Fruit fly (Drosophila melanogaster) whole organism, prepupa: ENCODE data around the gene SPARC.

ENCODE experiments used
- Blimp-1 ChIP-seq: fragments of 200-800 bp; sonication (Bioruptor generic); optimal IDR thresholded peaks from 3 replicates; lab custom pipeline; 2017; ENCODE audit warnings: missing biosample characterization, missing genetic modification characterization, mild to moderate bottlenecking, moderate library complexity, missing genetic modification reagents
- CG10631 ChIP-seq: fragments of 200-800 bp; sonication (Bioruptor generic); optimal IDR thresholded peaks from 2 replicates; lab custom pipeline; 2016; ENCODE audit warnings: missing biosample characterization, missing genetic modification characterization
- CG10669 ChIP-seq: fragments of 200-800 bp; sonication (Bioruptor generic); optimal IDR thresholded peaks from 3 replicates; lab custom pipeline; 2018; ENCODE audit warnings: missing biosample characterization, mild to moderate bottlenecking, missing genetic modification characterization, moderate library complexity
- CG11294 ChIP-seq: fragments of 200-800 bp; sonication (Bioruptor generic); IDR thresholded peaks from 2 replicates; pipeline ENCODE4 v1.3.6; 2022; ENCODE audit warnings: missing biosample characterization, missing genetic modification characterization
- CG11762 ChIP-seq: fragments of 200-800 bp; sonication (Bioruptor generic); optimal IDR thresholded peaks from 3 replicates; lab custom pipeline; 2016; ENCODE audit warnings: missing biosample characterization, missing genetic modification characterization; ENCODE audit not compliant: insufficient read depth
- CG11902 ChIP-seq: fragments of 200-800 bp; sonication (Bioruptor generic); optimal IDR thresholded peaks from 3 replicates; lab custom pipeline; 2016; ENCODE audit warnings: missing biosample characterization, missing genetic modification characterization
- CG15336 ChIP-seq: fragments of 200-800 bp; sonication (Bioruptor generic); IDR thresholded peaks from 2 replicates; pipeline ENCODE4 v1.3.6; 2022; ENCODE audit warnings: missing biosample characterization, missing genetic modification characterization
- CG1621 ChIP-seq: fragments of 200-800 bp; sonication (Bioruptor generic); optimal IDR thresholded peaks from 3 replicates; lab custom pipeline; 2018; ENCODE audit warnings: missing biosample characterization, mild to moderate bottlenecking, missing genetic modification characterization
- CG16779 ChIP-seq: fragments of 200-800 bp; sonication (Bioruptor generic); optimal IDR thresholded peaks from 3 replicates; lab custom pipeline; 2017; ENCODE audit warnings: missing biosample characterization, mild to moderate bottlenecking, missing genetic modification characterization
- CG3032 ChIP-seq: fragments of 200-800 bp; optimal IDR thresholded peaks from 2 replicates; lab custom pipeline; 2019; ENCODE audit warnings: missing biosample characterization, mild to moderate bottlenecking, missing genetic modification characterization, moderate library complexity
- CG31627 ChIP-seq: fragments of 200-800 bp; sonication (Bioruptor generic); optimal IDR thresholded peaks from 3 replicates; lab custom pipeline; 2016; ENCODE audit warnings: missing biosample characterization, missing genetic modification characterization
- CG32006 ChIP-seq: fragments of 200-800 bp; sonication (Bioruptor generic); optimal IDR thresholded peaks from 3 replicates; lab custom pipeline; 2017; ENCODE audit warnings: missing biosample characterization, mild to moderate bottlenecking, missing genetic modification characterization
- CG34406 ChIP-seq: fragments of 200-800 bp; sonication (Bioruptor generic); optimal IDR thresholded peaks from 3 replicates; lab custom pipeline; 2016; ENCODE audit warnings: missing biosample characterization, missing genetic modification characterization
- CG3919 ChIP-seq: fragments of 200-800 bp; sonication (Bioruptor generic); optimal IDR thresholded peaks from 3 replicates; lab custom pipeline; 2016; ENCODE audit warnings: missing biosample characterization, missing genetic modification characterization
- CG4318 ChIP-seq: fragments of 200-800 bp; sonication (Bioruptor generic); optimal IDR thresholded peaks from 3 replicates; lab custom pipeline; 2017; ENCODE audit warnings: missing biosample characterization, mild to moderate bottlenecking, missing genetic modification characterization
- CG6163 ChIP-seq: fragments of 200-800 bp; sonication (Bioruptor generic); IDR thresholded peaks from 3 replicates; pipeline ENCODE4 v1.3.6; 2022; ENCODE audit warnings: missing biosample characterization, missing genetic modification characterization
- CG6276 ChIP-seq: fragments of 200-800 bp; sonication (Bioruptor generic); optimal IDR thresholded peaks from 2 replicates; lab custom pipeline; 2017; ENCODE audit warnings: missing biosample characterization, mild to moderate bottlenecking, missing genetic modification characterization
- CG6792 ChIP-seq: fragments of 200-800 bp; sonication (Bioruptor generic); optimal IDR thresholded peaks from 3 replicates; lab custom pipeline; 2016; ENCODE audit warnings: missing biosample characterization, missing genetic modification characterization
- CG6808 ChIP-seq: fragments of 200-800 bp; sonication (Bioruptor generic); optimal IDR thresholded peaks from 3 replicates; lab custom pipeline; 2017; ENCODE audit warnings: missing biosample characterization, missing genetic modification characterization, mild to moderate bottlenecking, moderate library complexity, missing genetic modification reagents
- CG6854 ChIP-seq: fragments of 200-800 bp; sonication (Bioruptor generic); optimal IDR thresholded peaks from 2 replicates; lab custom pipeline; 2017; ENCODE audit warnings: missing biosample characterization, mild to moderate bottlenecking, missing genetic modification characterization
- CG7368 ChIP-seq: fragments of 200-800 bp; sonication (Bioruptor generic); optimal IDR thresholded peaks from 3 replicates; lab custom pipeline; 2016; ENCODE audit warnings: missing biosample characterization, missing genetic modification characterization
- CG8119 ChIP-seq: fragments of 200-800 bp; sonication (Bioruptor generic); IDR thresholded peaks from 3 replicates; pipeline ENCODE4 v1.3.6; 2022; ENCODE audit warnings: missing biosample characterization, missing genetic modification characterization
- CG8319 ChIP-seq: fragments of 200-800 bp; sonication (Bioruptor generic); optimal IDR thresholded peaks from 3 replicates; lab custom pipeline; 2016; ENCODE audit warnings: missing biosample characterization, missing genetic modification characterization
- CG9139 ChIP-seq: fragments of 200-800 bp; sonication (Bioruptor generic); optimal IDR thresholded peaks from 3 replicates; lab custom pipeline; 2017; ENCODE audit warnings: missing biosample characterization, mild to moderate bottlenecking, missing genetic modification characterization
- Eip75B ChIP-seq: fragments of 200-800 bp; sonication (Bioruptor generic); optimal IDR thresholded peaks from 3 replicates; lab custom pipeline; 2016; ENCODE audit warnings: missing biosample characterization, missing genetic modification characterization
- Eip78C ChIP-seq: fragments of 200-800 bp; sonication (Bioruptor generic); peaks from one replicate; lab custom pipeline; 2016; ENCODE audit warnings: missing biosample characterization, missing genetic modification characterization
- Eip93F ChIP-seq: fragments of 200-800 bp; sonication (Bioruptor generic); optimal IDR thresholded peaks from 2 replicates; lab custom pipeline; 2016; ENCODE audit warnings: missing biosample characterization, mild to moderate bottlenecking, missing genetic modification characterization
- Ets21C ChIP-seq: fragments of 200-800 bp; sonication (Bioruptor generic); optimal IDR thresholded peaks from 3 replicates; lab custom pipeline; 2016; ENCODE audit warnings: missing biosample characterization, missing genetic modification characterization
- Gug ChIP-seq: fragments of 200-800 bp; sonication (Bioruptor generic); IDR thresholded peaks from 2 replicates; pipeline ENCODE4 v1.3.6; 2022; ENCODE audit warnings: missing biosample characterization, missing genetic modification characterization
- Hr38 ChIP-seq: sonication (Bioruptor generic); optimal IDR thresholded peaks from 2 replicates; lab custom pipeline; 2016; ENCODE audit warnings: missing biosample characterization, missing genetic modification characterization
- Hr39 ChIP-seq: fragments of 200-800 bp; sonication (Bioruptor generic); optimal IDR thresholded peaks from 2 replicates; lab custom pipeline; 2016; ENCODE audit warnings: missing biosample characterization, missing genetic modification characterization
- Hr4 ChIP-seq: fragments of 200-800 bp; sonication (Bioruptor generic); optimal IDR thresholded peaks from 3 replicates; lab custom pipeline; 2016; ENCODE audit warnings: missing biosample characterization, missing genetic modification characterization
- Met ChIP-seq: fragments of 200-800 bp; sonication (Bioruptor generic); optimal IDR thresholded peaks from 3 replicates; lab custom pipeline; 2016; ENCODE audit warnings: missing biosample characterization, missing genetic modification characterization
- OdsH ChIP-seq: fragments of 200-800 bp; sonication (Bioruptor generic); optimal IDR thresholded peaks from 3 replicates; lab custom pipeline; 2016; ENCODE audit warnings: missing biosample characterization, missing genetic modification characterization
- Smox ChIP-seq: fragments of 200-800 bp; sonication (Bioruptor generic); optimal IDR thresholded peaks from 3 replicates; lab custom pipeline; 2016; ENCODE audit warnings: missing biosample characterization, missing genetic modification characterization
- Sox102F ChIP-seq: fragments of 200-800 bp; sonication (Bioruptor generic); optimal IDR thresholded peaks from 2 replicates; lab custom pipeline; 2016; ENCODE audit warnings: missing biosample characterization, mild to moderate bottlenecking, missing genetic modification characterization
- Sox14 ChIP-seq: fragments of 200-800 bp; sonication (Bioruptor generic); optimal IDR thresholded peaks from 3 replicates; lab custom pipeline; 2016; ENCODE audit warnings: missing biosample characterization, missing genetic modification characterization
- Sox15 ChIP-seq: fragments of 200-800 bp; sonication (Bioruptor generic); optimal IDR thresholded peaks from 3 replicates; lab custom pipeline; 2016; ENCODE audit warnings: missing biosample characterization, missing genetic modification characterization
- achi ChIP-seq: fragments of 200-800 bp; sonication (Bioruptor generic); optimal IDR thresholded peaks from 3 replicates; lab custom pipeline; 2016; ENCODE audit warnings: missing biosample characterization, missing genetic modification characterization
- acj6 ChIP-seq: fragments of 200-800 bp; sonication (Bioruptor generic); optimal IDR thresholded peaks from 3 replicates; lab custom pipeline; 2016; ENCODE audit warnings: missing biosample characterization, missing genetic modification characterization
- cyc ChIP-seq: fragments of 200-800 bp; sonication (Bioruptor generic); optimal IDR thresholded peaks from 3 replicates; lab custom pipeline; 2016; ENCODE audit warnings: missing biosample characterization, missing genetic modification characterization
- dac ChIP-seq: fragments of 200-800 bp; sonication (Bioruptor generic); optimal IDR thresholded peaks from 2 replicates; lab custom pipeline; 2017; ENCODE audit warnings: missing biosample characterization, mild to moderate bottlenecking, missing genetic modification characterization
- esn ChIP-seq: fragments of 200-800 bp; sonication (Bioruptor generic); optimal IDR thresholded peaks from 2 replicates; lab custom pipeline; 2016; ENCODE audit warnings: missing biosample characterization, mild to moderate bottlenecking, missing genetic modification characterization, moderate library complexity
- fd85E ChIP-seq: fragments of 200-800 bp; sonication (Bioruptor generic); optimal IDR thresholded peaks from 3 replicates; lab custom pipeline; 2016; ENCODE audit warnings: missing biosample characterization, missing genetic modification characterization
- lz ChIP-seq: fragments of 200-800 bp; sonication (Bioruptor generic); optimal IDR thresholded peaks from 3 replicates; lab custom pipeline; 2016; ENCODE audit warnings: missing biosample characterization, missing genetic modification characterization
- net ChIP-seq: fragments of 200-800 bp; sonication (Bioruptor generic); optimal IDR thresholded peaks from 3 replicates; lab custom pipeline; 2016; ENCODE audit warnings: missing biosample characterization, missing genetic modification characterization
- pdm3 ChIP-seq: fragments of 200-800 bp; sonication (Bioruptor generic); optimal IDR thresholded peaks from 3 replicates; lab custom pipeline; 2016; ENCODE audit warnings: missing biosample characterization, missing genetic modification characterization
- salr ChIP-seq, 2 experiments: fragments of 200-800 bp; sonication (Bioruptor generic); optimal IDR thresholded peaks; 3 replicates each; lab custom pipeline; 2016 to 2018; ENCODE audit warnings: missing biosample characterization in 2 of 2, missing genetic modification characterization in 2 of 2, mild to moderate bottlenecking in 1 of 2
- ss ChIP-seq, 2 experiments: fragments of 200-800 bp; sonication (Bioruptor generic); optimal IDR thresholded peaks; 2 replicates in 1 of 2; 3 replicates in 1 of 2; lab custom pipeline; 2017 to 2018; ENCODE audit warnings: mild to moderate bottlenecking in 2 of 2, missing biosample characterization in 2 of 2, missing genetic modification characterization in 2 of 2, moderate library complexity in 1 of 2
- svp ChIP-seq: fragments of 200-800 bp; sonication (Bioruptor generic); peaks from one replicate; lab custom pipeline; 2016; ENCODE audit warnings: missing biosample characterization, missing genetic modification characterization
- topi ChIP-seq: fragments of 200-800 bp; sonication (Bioruptor generic); optimal IDR thresholded peaks from 3 replicates; lab custom pipeline; 2016; ENCODE audit warnings: missing biosample characterization, missing genetic modification characterization
- vri ChIP-seq: fragments of 200-800 bp; sonication (Bioruptor generic); optimal IDR thresholded peaks from 3 replicates; lab custom pipeline; 2016; ENCODE audit warnings: missing biosample characterization, mild to moderate bottlenecking, missing genetic modification characterization

The SPARC gene

DNA sequence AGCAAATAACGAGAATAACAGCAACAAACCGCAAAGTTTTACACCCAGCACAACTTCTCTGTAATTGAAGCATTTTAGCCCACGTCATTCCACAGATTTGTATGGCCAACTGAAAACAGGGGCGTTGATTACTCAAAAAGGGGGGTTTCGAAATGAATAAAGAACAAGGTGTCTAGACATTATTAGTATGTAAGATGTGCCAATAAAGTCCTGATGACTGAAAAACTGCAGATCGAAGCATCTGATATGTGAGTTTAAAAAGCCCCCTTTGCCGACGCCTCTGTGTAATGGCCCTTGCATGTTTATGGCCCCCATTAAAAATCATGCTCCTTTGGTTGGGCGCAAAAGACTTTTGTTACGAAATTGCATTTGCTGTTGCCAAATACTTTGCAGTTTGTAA lies 50.7 kb downstream of the SPARC start:
- peak; percentile 44 for TF ChIP-seq CG4318
- peak; percentile 51 for TF ChIP-seq CG9139 (GFP tag; lab: Kevin White, UChicago)
- TF ChIP-seq Sox102F = peak; percentile 78
- peak; percentile 56 for TF ChIP-seq CG11762
- no peak for TF ChIP-seq Hr38 (GFP tag; lab: Kevin White, UChicago)
- peak; percentile 79 for TF ChIP-seq achi (GFP tag; lab: Kevin White, UChicago)
- TF ChIP-seq ss (GFP tag; optimal IDR thresholded peaks at IDR 0.05; lab: Kevin White, UChicago) = peak; percentile 70
- peak; percentile 72 for TF ChIP-seq CG34406 (GFP tag; lab: Kevin White, UChicago)
- TF ChIP-seq pdm3 (GFP tag; lab: Kevin White, UChicago) = peak; percentile 80
- peak; percentile 65 for TF ChIP-seq net (GFP tag; lab: Kevin White, UChicago)
- peak; percentile 81 for TF ChIP-seq CG6792 (GFP tag; lab: Kevin White, UChicago)
- peak; percentile 88 for TF ChIP-seq Hr39
- TF ChIP-seq Smox (GFP tag; lab: Kevin White, UChicago) = peak; percentile 78
- peak; percentile 15 for TF ChIP-seq CG16779 (tag; lab: Kevin White, UChicago)
- TF ChIP-seq Met (GFP tag; lab: Kevin White, UChicago) = peak; percentile 83
- TF ChIP-seq CG6854 (GFP tag; lab: Kevin White, UChicago) = peak; percentile 19
- peak; percentile 70 for TF ChIP-seq Hr4 (GFP tag; lab: Kevin White, UChicago)
- peak; percentile 67 for TF ChIP-seq CG32006 (GFP tag; lab: Kevin White, UChicago)
- peak; percentile 47 to 52 for TF ChIP-seq salr (GFP tag; optimal IDR thresholded peaks at IDR 0.05; lab: Kevin White, UChicago)
- peak; percentile 82 for TF ChIP-seq CG31627
- TF ChIP-seq dac (GFP tag; lab: Kevin White, UChicago) = peak; percentile 35
- TF ChIP-seq CG3919 (GFP tag; lab: Kevin White, UChicago) = peak; percentile 86
- peak; percentile 78 for TF ChIP-seq Ets21C
- TF ChIP-seq svp (GFP tag; lab: Kevin White, UChicago) = peak; percentile 93
- peak; percentile 57 for TF ChIP-seq vri
- TF ChIP-seq Eip75B (GFP tag; lab: Kevin White, UChicago) = peak; percentile 66
- peak; percentile 66 for TF ChIP-seq CG10669 (GFP tag; lab: Kevin White, UChicago)
- TF ChIP-seq CG6163 = peak; percentile 88
- peak; percentile 42; the same call in 1 of the 2 replicates for TF ChIP-seq CG11294 (GFP tag; lab: Robert Waterston, UW)
- peak; percentile 53; the same call in 1 of the 3 replicates for TF ChIP-seq CG8119 (GFP tag; lab: Robert Waterston, UW)
- TF ChIP-seq lz (GFP tag; lab: Kevin White, UChicago) = peak; percentile 79
- TF ChIP-seq CG7368 (GFP tag; lab: Kevin White, UChicago) = peak; percentile 81
- TF ChIP-seq CG1621 (tag; lab: Kevin White, UChicago) = peak; percentile 68
- peak; percentile 72 for TF ChIP-seq CG11902 (GFP tag; lab: Kevin White, UChicago)
- peak; percentile 82 for TF ChIP-seq OdsH (GFP tag; lab: Kevin White, UChicago)
- peak; percentile 92 for TF ChIP-seq Eip78C (GFP tag; lab: Kevin White, UChicago)
- TF ChIP-seq CG6276 (GFP tag; lab: Kevin White, UChicago) = peak; percentile 50
- TF ChIP-seq CG8319 = peak; percentile 61
- peak; percentile 43 for TF ChIP-seq fd85E
- peak; percentile 83 for TF ChIP-seq topi
- peak; percentile 47 for TF ChIP-seq Sox15
- peak; percentile 83 for TF ChIP-seq Sox14
- peak; percentile 83 for TF ChIP-seq acj6 (GFP tag; lab: Kevin White, UChicago)
- TF ChIP-seq esn (GFP tag; lab: Kevin White, UChicago) = peak; percentile 84
- TF ChIP-seq Blimp-1 (GFP tag; lab: Kevin White, UChicago) = peak; percentile 42
- TF ChIP-seq CG3032 (tag; lab: Kevin White, UChicago) = peak; percentile 69
- peak; percentile 68 for TF ChIP-seq CG6808 (GFP tag; lab: Kevin White, UChicago)
- TF ChIP-seq Eip93F (GFP tag; lab: Kevin White, UChicago) = no peak
- TF ChIP-seq CG10631 = peak; percentile 72
- TF ChIP-seq Gug = peak; percentile 36
- peak; percentile 62; the same call in 1 of the 2 replicates for TF ChIP-seq CG15336 (GFP tag; lab: Robert Waterston, UW)
- TF ChIP-seq cyc = peak; percentile 85
